Worm (Caenorhabditis elegans) whole organism, young adult: ENCODE data around the gene inso-1.

ENCODE experiments used
- D2030.7 ChIP-seq: fragments of 200-800 bp; sonication (Bioruptor generic); IDR thresholded peaks from 2 replicates; pipeline ENCODE4 v1.3.6; 2022; ENCODE audit warnings: missing genetic modification reagents, missing genetic modification characterization, missing compliant biosample characterization
- madf-6 ChIP-seq: fragments of 200-800 bp; sonication (Bioruptor generic); IDR thresholded peaks from 2 replicates; pipeline ENCODE4 v1.3.6; 2022; ENCODE audit warnings: missing genetic modification reagents, missing genetic modification characterization, missing compliant biosample characterization

DNA sequence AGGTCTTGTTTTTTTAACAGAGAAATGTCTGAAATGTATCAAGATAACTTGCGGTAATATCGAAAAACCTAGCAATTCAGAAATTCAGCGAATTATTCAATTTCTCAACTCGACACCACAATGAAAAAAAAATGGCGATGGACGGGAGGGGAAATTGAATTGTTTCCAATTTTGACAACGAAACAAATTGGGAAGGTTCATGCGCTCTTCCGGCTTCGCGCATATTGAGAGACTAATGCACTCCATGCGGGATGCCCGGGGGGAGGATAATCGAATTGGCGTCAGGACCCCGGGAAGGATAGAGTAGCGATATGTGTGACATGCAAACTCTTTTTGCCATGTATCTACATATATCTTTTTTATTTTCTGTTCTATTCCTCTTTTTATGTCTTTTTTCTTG lies 34.6 kb upstream of the inso-1 start:
- no peak for TF ChIP-seq madf-6 (GFP tag; lab: Robert Waterston, UW)
- TF ChIP-seq D2030.7 (GFP tag; lab: Robert Waterston, UW) = no peak
